Fruit fly (Drosophila melanogaster): ENCODE measurements around the gene mirr.

- TF ChIP-seq Hnf4 (GFP tag; optimal IDR thresholded peaks at IDR 0.05) (no peak), psq (GFP tag; optimal IDR thresholded peaks at IDR 0.05) (no peak), h (GFP tag; optimal IDR thresholded peaks at IDR 0.05) (no peak), Dfd (GFP tag; optimal IDR thresholded peaks at IDR 0.05) (no peak), rgr (GFP tag; optimal IDR thresholded peaks at IDR 0.05) (no peak), OdsH (GFP tag; optimal IDR thresholded peaks at IDR 0.05) (no peak), foxo (GFP tag; optimal IDR thresholded peaks at IDR 0.05) (no peak), Vsx2 (GFP tag; optimal IDR thresholded peaks at IDR 0.05; ENCODE audit: partially characterized antibody) (no peak), usp (GFP tag; optimal IDR thresholded peaks at IDR 0.05) (no peak), fru (GFP tag; optimal IDR thresholded peaks at IDR 0.05) (no peak), GATAd (GFP tag; optimal IDR thresholded peaks at IDR 0.05) (no peak), sv (GFP tag; optimal IDR thresholded peaks at IDR 0.05) (no peak), woc (GFP tag; optimal IDR thresholded peaks at IDR 0.05) (no peak)
These were observed 4.7 kb upstream of the mirr start for dm6 chr3L:12688723-12689122.

Measured in whole organism, wandering third instar larva.